Fruit fly (Drosophila melanogaster) whole organism, pupa: ENCODE measurements around the gene CG3281.
"Not testable (repeated sequence)": the region's sequence is repeated elsewhere in the genome, so short reads cannot be mapped to it uniquely, and the experiment has no call there.

ENCODE experiments used
- D1 ChIP-seq: fragments of 200-800 bp; sonication (Bioruptor generic); optimal IDR thresholded peaks from 2 replicates; lab custom pipeline; 2018; ENCODE audit warnings: missing biosample characterization, mild to moderate bottlenecking, missing genetic modification characterization, moderate library complexity
- Pif1A ChIP-seq: fragments of 200-800 bp; sonication (Bioruptor generic); optimal IDR thresholded peaks from 3 replicates; lab custom pipeline; 2016; ENCODE audit warnings: missing biosample characterization, missing genetic modification characterization
- gl ChIP-seq: fragments of 200-800 bp; sonication (Bioruptor generic); optimal IDR thresholded peaks from 2 replicates; lab custom pipeline; 2018; ENCODE audit warnings: missing biosample characterization, mild to moderate bottlenecking, missing genetic modification characterization

DNA sequence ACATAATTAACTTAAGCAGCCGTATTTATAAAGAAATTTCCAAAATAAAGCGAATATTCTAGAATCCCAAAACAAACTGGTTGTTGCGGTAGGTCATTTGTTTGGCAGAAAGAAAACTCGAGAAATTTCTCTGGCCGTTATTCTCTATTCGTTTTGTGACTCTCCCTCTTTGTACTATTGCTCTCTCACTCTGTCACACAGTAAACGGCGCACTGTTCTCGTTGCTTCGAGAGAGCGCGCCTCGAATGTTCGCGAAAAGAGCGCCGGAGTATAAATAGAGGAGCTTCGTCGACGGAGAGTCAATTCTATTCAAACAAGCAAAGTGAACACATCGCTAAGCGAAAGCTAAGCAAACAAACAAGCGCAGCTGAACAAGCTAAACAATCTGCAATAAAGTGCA, 4.4 kb downstream of the CG3281 start, which contains the start of gene Hsp70Ab:
- TF ChIP-seq Pif1A; gl (tag; lab: Kevin White, UChicago); D1 (tag; lab: Kevin White, UChicago): not testable (repeated sequence)
